Fruit fly (Drosophila melanogaster): ENCODE results near the gene Cyp6d5.

Cyp6d5 gene

DNA sequence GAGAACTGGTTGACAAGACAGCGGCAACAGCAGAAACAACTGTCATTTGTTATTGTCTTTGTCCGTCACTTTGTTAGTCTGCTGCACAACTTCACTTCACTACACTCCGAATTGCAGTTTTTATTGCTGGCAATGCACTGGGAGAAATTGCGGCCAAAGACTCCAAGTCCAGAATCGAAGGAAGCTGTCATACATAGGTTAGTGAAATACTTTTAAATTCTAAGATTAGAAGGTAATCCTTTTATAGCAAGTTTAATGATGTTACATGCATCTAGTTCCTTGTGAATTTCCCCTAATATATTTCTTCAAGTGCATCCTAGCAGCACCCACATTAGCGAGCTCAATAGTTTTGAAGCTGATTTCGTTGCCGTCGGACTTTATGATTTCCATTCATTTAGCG is 20.2 kb upstream of the Cyp6d5 start (continued):
- no peak for TF ChIP-seq YL-1 (GFP tag; optimal IDR thresholded peaks at IDR 0.05)
- no peak for TF ChIP-seq CG12155 (GFP tag; optimal IDR thresholded peaks at IDR 0.05)
- TF ChIP-seq BtbVII (GFP tag; optimal IDR thresholded peaks at IDR 0.05), result no peak
- TF ChIP-seq CG11504 (tag; optimal IDR thresholded peaks at IDR 0.05), result peak; percentile 74
- no peak for TF ChIP-seq Dll (GFP tag; IDR thresholded peaks at IDR 0.05; ENCODE audit: partially characterized antibody)
- peak; percentile 32 for TF ChIP-seq CG8924 (tag; optimal IDR thresholded peaks at IDR 0.05)
- TF ChIP-seq jumu (GFP tag; optimal IDR thresholded peaks at IDR 0.05), result peak; percentile 5
- peak; percentile 44; the same call in 1 of the 2 replicates for TF ChIP-seq Ptx1 (GFP tag; IDR thresholded peaks at IDR 0.05)
- TF ChIP-seq Antp (GFP tag; optimal IDR thresholded peaks at IDR 0.05), result peak; percentile 24
- TF ChIP-seq CG1529 (GFP tag; optimal IDR thresholded peaks at IDR 0.05), result peak; percentile 62
- TF ChIP-seq CG9932 (GFP tag; IDR thresholded peaks at IDR 0.05), result no peak
- no peak for TF ChIP-seq B-H2 (GFP tag; optimal IDR thresholded peaks at IDR 0.05)
- TF ChIP-seq vnd (GFP tag; IDR thresholded peaks at IDR 0.05; ENCODE audit: partially characterized antibody), result no peak
- peak in 1 of 3 experiments; percentile 24 for TF ChIP-seq lola (GFP tag; optimal IDR thresholded peaks at IDR 0.05)
- peak; percentile 40 for TF ChIP-seq chn (GFP tag; optimal IDR thresholded peaks at IDR 0.05)
- TF ChIP-seq slp2 (GFP tag; optimal IDR thresholded peaks at IDR 0.05), result no peak
- TF ChIP-seq CG10274 (GFP tag; optimal IDR thresholded peaks at IDR 0.05), result no peak
- TF ChIP-seq luna (GFP tag; optimal IDR thresholded peaks at IDR 0.05), result no peak
- TF ChIP-seq zf30C (GFP tag; optimal IDR thresholded peaks at IDR 0.05), result no peak
- no peak for TF ChIP-seq CG11560 (tag; IDR thresholded peaks at IDR 0.05)
- TF ChIP-seq chif (GFP tag; optimal IDR thresholded peaks at IDR 0.05), result peak; percentile 20 to 56
- no peak for TF ChIP-seq ftz-f1 (GFP tag; optimal IDR thresholded peaks at IDR 0.05)
- no peak for TF ChIP-seq crp (GFP tag; optimal IDR thresholded peaks at IDR 0.05)
- peak; percentile 0 for TF ChIP-seq lilli (GFP tag; optimal IDR thresholded peaks at IDR 0.05)
- TF ChIP-seq Lpt (GFP tag; optimal IDR thresholded peaks at IDR 0.05), result no peak
- TF ChIP-seq dimm (GFP tag; IDR thresholded peaks at IDR 0.05), result no peak
- no peak for TF ChIP-seq Bgb (GFP tag; IDR thresholded peaks at IDR 0.05; ENCODE audit: partially characterized antibody)
- TF ChIP-seq CG17186 (GFP tag; optimal IDR thresholded peaks at IDR 0.05), result no peak
- no peak for TF ChIP-seq usp (GFP tag; optimal IDR thresholded peaks at IDR 0.05)
- TF ChIP-seq CG11093 (GFP tag; IDR thresholded peaks at IDR 0.05), result no peak
- TF ChIP-seq dati (GFP tag; IDR thresholded peaks at IDR 0.05), result no peak
- TF ChIP-seq dpn (GFP tag; optimal IDR thresholded peaks at IDR 0.05), result peak in 1 of 2 experiments; percentile 25
- TF ChIP-seq CG4820 (GFP tag; optimal IDR thresholded peaks at IDR 0.05), result peak; percentile 67
- TF ChIP-seq Jarid2 (GFP tag; optimal IDR thresholded peaks at IDR 0.05), result no peak
- peak; percentile 71 for TF ChIP-seq Blimp-1 (GFP tag; optimal IDR thresholded peaks at IDR 0.05)
- peak; percentile 45 for TF ChIP-seq CG6254 (GFP tag; optimal IDR thresholded peaks at IDR 0.05)
- TF ChIP-seq bowl (GFP tag; IDR thresholded peaks at IDR 0.05), result no peak
- TF ChIP-seq ERR (GFP tag; optimal IDR thresholded peaks at IDR 0.05), result no peak
- peak; percentile 25 for TF ChIP-seq CG30403 (GFP tag; optimal IDR thresholded peaks at IDR 0.05)
- peak; percentile 13 for TF ChIP-seq PHDP (tag; optimal IDR thresholded peaks at IDR 0.05)
- TF ChIP-seq pnt (GFP tag; optimal IDR thresholded peaks at IDR 0.05), result no peak
- TF ChIP-seq Rx (GFP tag; IDR thresholded peaks at IDR 0.05), result no peak
- TF ChIP-seq CG7556 (GFP tag; optimal IDR thresholded peaks at IDR 0.05), result no peak
- TF ChIP-seq sob (GFP tag; IDR thresholded peaks at IDR 0.05), result no peak
- no peak for TF ChIP-seq fru (optimal IDR thresholded peaks at IDR 0.05)
- no peak for TF ChIP-seq tio (GFP tag; optimal IDR thresholded peaks at IDR 0.05)
- TF ChIP-seq chinmo (GFP tag; IDR thresholded peaks at IDR 0.05; ENCODE audit: partially characterized antibody), result no peak
- no peak for TF ChIP-seq wor (GFP tag; IDR thresholded peaks at IDR 0.05)
- no peak for TF ChIP-seq tll (GFP tag; optimal IDR thresholded peaks at IDR 0.05)
- no peak for TF ChIP-seq HLH4C (GFP tag; IDR thresholded peaks at IDR 0.05; ENCODE audit: partially characterized antibody)
- TF ChIP-seq Hr39 (optimal IDR thresholded peaks at IDR 0.05), result no peak
- TF ChIP-seq sens-2 (GFP tag; IDR thresholded peaks at IDR 0.05), result 0 out of 2 replicates have a peak, but pooled peaks have one; percentile 8

Measured in whole organism, embryonic.